Worm (Caenorhabditis elegans) whole organism, late embryonic: ENCODE results near the gene lpd-7.

Source experiments
- ama-1 ChIP-seq: fragments of 150-350 bp; optimal IDR thresholded peaks from 2 replicates; lab custom pipeline; 2014
- ceh-14 ChIP-seq: sonication (generic microtip); optimal IDR thresholded peaks from 2 replicates; lab custom pipeline; 2016; ENCODE audit warnings: missing genotype, missing genetic modification characterization, missing compliant biosample characterization
- elt-2 ChIP-seq: sonication (generic microtip); optimal IDR thresholded peaks from 2 replicates; lab custom pipeline; 2016; ENCODE audit warnings: missing genetic modification reagents, missing genetic modification characterization, missing compliant biosample characterization
- nfya-1 ChIP-seq: sonication (generic microtip); optimal IDR thresholded peaks from 2 replicates; lab custom pipeline; 2017; ENCODE audit warnings: missing genetic modification characterization, mild to moderate bottlenecking, missing compliant biosample characterization, antibody characterized with exemption, moderate library complexity
- pqm-1 ChIP-seq: sonication (generic microtip); optimal IDR thresholded peaks from 2 replicates; lab custom pipeline; 2016; ENCODE audit warnings: missing genetic modification characterization, missing compliant biosample characterization
- ttx-3 ChIP-seq: sonication (generic microtip); optimal IDR thresholded peaks from 2 replicates; lab custom pipeline; 2016; ENCODE audit warnings: missing genetic modification reagents, missing genetic modification characterization, missing compliant biosample characterization
- unc-42 ChIP-seq: sonication (generic microtip); optimal IDR thresholded peaks from 2 replicates; lab custom pipeline; 2016; ENCODE audit warnings: missing genotype, missing genetic modification characterization, missing compliant biosample characterization

DNA sequence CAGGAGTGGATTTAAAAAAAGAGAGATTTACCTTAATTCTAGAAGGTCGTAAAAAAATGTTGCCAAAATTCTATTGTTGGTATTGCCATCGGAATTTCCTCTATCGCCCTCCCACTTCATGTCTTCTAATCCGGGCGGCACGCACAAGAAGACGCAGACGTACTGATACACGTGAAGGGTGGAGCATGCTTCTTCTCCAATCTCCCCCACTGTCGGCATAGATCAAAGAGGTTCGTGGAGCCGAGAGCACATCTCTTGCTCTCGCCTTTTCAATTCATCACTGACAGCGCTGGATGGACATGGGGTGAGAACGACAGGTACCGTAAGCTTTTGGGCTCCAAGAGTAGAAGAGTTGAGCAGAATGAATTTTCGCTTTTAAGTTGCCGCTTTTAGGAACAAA lies 36.6 kb upstream of the lpd-7 start, which contains the start of gene lin-39:
- no peak for TF ChIP-seq unc-42 (tag; lab: Kevin White, UChicago)
- no peak for TF ChIP-seq nfya-1 (tag; lab: Kevin White, UChicago)
- TF ChIP-seq ceh-14 (tag; lab: Kevin White, UChicago), result no peak
- TF ChIP-seq elt-2, result no peak
- no peak for TF ChIP-seq ttx-3 (tag; lab: Kevin White, UChicago)
- TF ChIP-seq pqm-1 (tag; lab: Kevin White, UChicago), result no peak
- TF ChIP-seq ama-1, result no peak
